Fruit fly (Drosophila melanogaster): ENCODE measurements around the gene CG42369.

CG42369 gene

dm6 chr2L:6356686-6357362, 40.2 kb downstream of the CG42369 start (continued):
- TF ChIP-seq CG34376 (GFP tag; optimal IDR thresholded peaks at IDR 0.05) (no peak), jumu (GFP tag; optimal IDR thresholded peaks at IDR 0.05) (no peak), CG15073 (GFP tag; optimal IDR thresholded peaks at IDR 0.05) (no peak), CG4707 (GFP tag; optimal IDR thresholded peaks at IDR 0.05) (peak; percentile 58), mirr (GFP tag; optimal IDR thresholded peaks at IDR 0.05) (peak; percentile 51), Trl (optimal IDR thresholded peaks at IDR 0.05) (no peak), Trl (GFP tag; optimal IDR thresholded peaks at IDR 0.05) (peak; percentile 13), Dek (tag; optimal IDR thresholded peaks at IDR 0.05) (no peak), Tbp (GFP tag; optimal IDR thresholded peaks at IDR 0.05) (no peak), CoRest (tag; optimal IDR thresholded peaks at IDR 0.05) (no peak), br (optimal IDR thresholded peaks at IDR 0.05) (no peak), sd (tag; optimal IDR thresholded peaks at IDR 0.05) (no peak), CG17568 (GFP tag; optimal IDR thresholded peaks at IDR 0.05) (no peak), CG17361 (GFP tag; IDR thresholded peaks at IDR 0.05) (peak; percentile 68; the same call in 2 of the 3 replicates), CG6813 (GFP tag; optimal IDR thresholded peaks at IDR 0.05) (peak; percentile 36), CG3281 (GFP tag; optimal IDR thresholded peaks at IDR 0.05) (peak; percentile 45), ssp (GFP tag; IDR thresholded peaks at IDR 0.05) (no peak), HmgZ (tag; optimal IDR thresholded peaks at IDR 0.05) (peak; percentile 56), sr (GFP tag; IDR thresholded peaks at IDR 0.05) (no peak; the same call in 2 of the 3 replicates), Sox100B (GFP tag; optimal IDR thresholded peaks at IDR 0.05) (peak; percentile 28), Vsx1 (GFP tag; optimal IDR thresholded peaks at IDR 0.05) (peak; percentile 13), bowl (GFP tag; IDR thresholded peaks at IDR 0.05) (0 out of 2 replicates have a peak, but pooled peaks have one; percentile 4), Pdp1 (GFP tag; optimal IDR thresholded peaks at IDR 0.05) (peak in 1 of 2 experiments; percentile 28), gro (GFP tag; optimal IDR thresholded peaks at IDR 0.05) (no peak), ara (GFP tag; IDR thresholded peaks at IDR 0.05) (peak; percentile 26; the same call in 1 of the 2 replicates), dpn (GFP tag; optimal IDR thresholded peaks at IDR 0.05) (peak; percentile 18 to 31), TFAM (GFP tag; optimal IDR thresholded peaks at IDR 0.05) (no peak), CG6654 (GFP tag; optimal IDR thresholded peaks at IDR 0.05) (peak; percentile 10), ewg (GFP tag; optimal IDR thresholded peaks at IDR 0.05) (peak; percentile 45), sug (tag; optimal IDR thresholded peaks at IDR 0.05) (peak; percentile 34), CG30020 (tag; optimal IDR thresholded peaks at IDR 0.05) (no peak), run (tag; optimal IDR thresholded peaks at IDR 0.05) (no peak), dmrt11E (tag; optimal IDR thresholded peaks at IDR 0.05) (peak; percentile 44), CG16813 (GFP tag; IDR thresholded peaks at IDR 0.05; ENCODE audit: partially characterized antibody) (peak; percentile 43; the same call in 1 of the 3 replicates), Dfd (GFP tag; optimal IDR thresholded peaks at IDR 0.05) (no peak), stwl (tag; optimal IDR thresholded peaks at IDR 0.05) (peak; percentile 23), nerfin-2 (GFP tag; IDR thresholded peaks at IDR 0.05; ENCODE audit: partially characterized antibody) (no peak), H2.0 (GFP tag; IDR thresholded peaks at IDR 0.05) (peak; percentile 24; the same call in 1 of the 2 replicates), Six4 (GFP tag; optimal IDR thresholded peaks at IDR 0.05) (peak; percentile 50), chif (GFP tag; optimal IDR thresholded peaks at IDR 0.05) (peak in 1 of 2 experiments; percentile 31), Fer1 (GFP tag; optimal IDR thresholded peaks at IDR 0.05) (peak; percentile 72), Atf-2 (GFP tag; optimal IDR thresholded peaks at IDR 0.05) (no peak), gsb-n (tag; optimal IDR thresholded peaks at IDR 0.05) (peak; percentile 28), CG2129 (GFP tag; IDR thresholded peaks at IDR 0.05; ENCODE audit: partially characterized antibody) (no peak), CG1603 (tag; optimal IDR thresholded peaks at IDR 0.05) (peak; percentile 67), Fer3 (tag; optimal IDR thresholded peaks at IDR 0.05) (peak; percentile 49), Hey (tag; optimal IDR thresholded peaks at IDR 0.05) (no peak), fd102C (GFP tag; optimal IDR thresholded peaks at IDR 0.05) (peak; percentile 45), Dip2 (GFP tag; IDR thresholded peaks at IDR 0.05) (no peak)

Data from whole organism, embryonic.